Worm (Caenorhabditis elegans) whole organism, late embryonic: Measurements from ENCODE around the gene ncs-3.
A peak's percentile ranks its signal among the peaks of the same experiment; 100 is the strongest.

ENCODE experiments used
- C38D4.7 ChIP-seq: fragments of 200-800 bp; sonication (Bioruptor generic); optimal IDR thresholded peaks from 2 replicates; lab custom pipeline; 2018; ENCODE audit warnings: mild to moderate bottlenecking, missing genetic modification characterization, moderate library complexity, missing compliant biosample characterization
- F13H6.1 ChIP-seq: sonication (generic microtip); optimal IDR thresholded peaks from 2 replicates; lab custom pipeline; 2016; ENCODE audit warnings: missing genetic modification characterization, missing compliant biosample characterization
- Y22D7AL.16 ChIP-seq: sonication (generic microtip); optimal IDR thresholded peaks from 2 replicates; lab custom pipeline; 2016; ENCODE audit warnings: missing genetic modification characterization, missing compliant biosample characterization
- ahr-1 ChIP-seq: sonication (generic microtip); optimal IDR thresholded peaks from 2 replicates; lab custom pipeline; 2016; ENCODE audit warnings: missing genetic modification characterization, missing compliant biosample characterization
- ama-1 ChIP-seq: fragments of 150-350 bp; optimal IDR thresholded peaks from 2 replicates; lab custom pipeline; 2014
- ceh-14 ChIP-seq: sonication (generic microtip); optimal IDR thresholded peaks from 2 replicates; lab custom pipeline; 2016; ENCODE audit warnings: missing genotype, missing genetic modification characterization, missing compliant biosample characterization
- ceh-18 ChIP-seq: sonication (generic microtip); optimal IDR thresholded peaks from 2 replicates; lab custom pipeline; 2016; ENCODE audit warnings: missing genetic modification characterization, missing compliant biosample characterization
- ceh-19 ChIP-seq: fragments of 200-800 bp; sonication (Bioruptor generic); optimal IDR thresholded peaks from 2 replicates; lab custom pipeline; 2018; ENCODE audit warnings: mild to moderate bottlenecking, missing genetic modification characterization, missing compliant biosample characterization
- ceh-24 ChIP-seq: sonication (generic microtip); optimal IDR thresholded peaks from 2 replicates; lab custom pipeline; 2016; ENCODE audit warnings: mild to moderate bottlenecking, missing genetic modification characterization, missing compliant biosample characterization
- ceh-30 ChIP-seq: fragments of 150-350 bp; optimal IDR thresholded peaks from 2 replicates; lab custom pipeline; 2014; ENCODE audit warnings: missing biosample characterization, missing genetic modification characterization
- ceh-31 ChIP-seq: sonication (generic microtip); optimal IDR thresholded peaks from 2 replicates; lab custom pipeline; 2016; ENCODE audit warnings: missing genetic modification characterization, missing compliant biosample characterization
- ceh-34 ChIP-seq: sonication (generic microtip); optimal IDR thresholded peaks from 2 replicates; lab custom pipeline; 2016; ENCODE audit warnings: mild to moderate bottlenecking, missing genetic modification characterization, missing compliant biosample characterization
- ceh-48 ChIP-seq: sonication (generic microtip); optimal IDR thresholded peaks from 2 replicates; lab custom pipeline; 2016; ENCODE audit warnings: missing genetic modification characterization, inconsistent platforms, missing compliant biosample characterization
- ceh-6 ChIP-seq: fragments of 200-800 bp; sonication (Bioruptor generic); optimal IDR thresholded peaks from 2 replicates; lab custom pipeline; 2018; ENCODE audit warnings: mild to moderate bottlenecking, missing genetic modification characterization, missing compliant biosample characterization
- ceh-9 ChIP-seq: sonication (generic microtip); optimal IDR thresholded peaks from 2 replicates; lab custom pipeline; 2016; ENCODE audit warnings: mild to moderate bottlenecking, missing genetic modification characterization, inconsistent platforms, missing compliant biosample characterization
- dmd-4 ChIP-seq: sonication (generic microtip); optimal IDR thresholded peaks from 2 replicates; lab custom pipeline; 2016; ENCODE audit warnings: borderline replicate concordance, missing genetic modification characterization, missing compliant biosample characterization
- elt-2 ChIP-seq: sonication (generic microtip); optimal IDR thresholded peaks from 2 replicates; lab custom pipeline; 2016; ENCODE audit warnings: missing genetic modification reagents, missing genetic modification characterization, missing compliant biosample characterization
- elt-4 ChIP-seq: sonication (generic microtip); optimal IDR thresholded peaks from 2 replicates; lab custom pipeline; 2016; ENCODE audit warnings: missing genetic modification characterization, missing compliant biosample characterization
- ets-4 ChIP-seq: sonication (generic microtip); optimal IDR thresholded peaks from 2 replicates; lab custom pipeline; 2016; ENCODE audit warnings: missing genetic modification characterization, missing compliant biosample characterization
- eyg-1 ChIP-seq: sonication (generic microtip); optimal IDR thresholded peaks from 2 replicates; lab custom pipeline; 2016; ENCODE audit warnings: missing genotype, missing genetic modification characterization, missing compliant biosample characterization
- fax-1 ChIP-seq: sonication (generic microtip); optimal IDR thresholded peaks from 2 replicates; lab custom pipeline; 2016; ENCODE audit warnings: missing genotype, missing genetic modification characterization, missing compliant biosample characterization
- hlh-30 ChIP-seq: sonication (generic microtip); optimal IDR thresholded peaks from 2 replicates; lab custom pipeline; 2017; ENCODE audit warnings: antibody characterized with exemption, missing genetic modification characterization, missing compliant biosample characterization; ENCODE audit not compliant: insufficient read depth
- hlh-8 ChIP-seq: sonication (generic microtip); optimal IDR thresholded peaks from 2 replicates; lab custom pipeline; 2016; ENCODE audit warnings: missing genotype, missing genetic modification characterization, missing compliant biosample characterization
- lim-6 ChIP-seq: sonication (generic microtip); optimal IDR thresholded peaks from 2 replicates; lab custom pipeline; 2016; ENCODE audit warnings: missing genetic modification characterization, missing compliant biosample characterization
- lin-11 ChIP-seq: fragments of 200-800 bp; sonication (Bioruptor generic); optimal IDR thresholded peaks from 2 replicates; lab custom pipeline; 2018; ENCODE audit warnings: mild to moderate bottlenecking, missing genetic modification characterization, missing compliant biosample characterization
- madf-2 ChIP-seq: sonication (generic microtip); optimal IDR thresholded peaks from 2 replicates; lab custom pipeline; 2017; ENCODE audit warnings: missing genetic modification characterization, missing compliant biosample characterization
- mec-3 ChIP-seq: sonication (generic microtip); optimal IDR thresholded peaks from 2 replicates; lab custom pipeline; 2016; ENCODE audit warnings: borderline replicate concordance, missing genetic modification characterization, missing compliant biosample characterization
- nhr-11 ChIP-seq: fragments of 150-350 bp; optimal IDR thresholded peaks from 2 replicates; lab custom pipeline; 2014; ENCODE audit warnings: missing biosample characterization, missing genetic modification characterization
- npax-4 ChIP-seq: sonication (generic microtip); optimal IDR thresholded peaks from 2 replicates; lab custom pipeline; 2016; ENCODE audit warnings: missing genetic modification characterization, missing compliant biosample characterization
- odd-2 ChIP-seq: sonication (generic microtip); optimal IDR thresholded peaks from 2 replicates; lab custom pipeline; 2017; ENCODE audit warnings: antibody characterized with exemption, mild to moderate bottlenecking, missing genetic modification characterization, missing compliant biosample characterization
- pag-3 ChIP-seq: sonication (generic microtip); optimal IDR thresholded peaks from 2 replicates; lab custom pipeline; 2016; ENCODE audit warnings: missing compliant biosample characterization, missing genetic modification characterization, borderline replicate concordance
- pat-9 ChIP-seq: fragments of 200-800 bp; sonication (Bioruptor generic); optimal IDR thresholded peaks from 2 replicates; lab custom pipeline; 2018; ENCODE audit warnings: mild to moderate bottlenecking, missing genetic modification characterization, moderate library complexity, missing compliant biosample characterization
- pax-1 ChIP-seq: fragments of 150-350 bp; optimal IDR thresholded peaks from 2 replicates; lab custom pipeline; 2014; ENCODE audit warnings: missing biosample characterization, missing genetic modification characterization
- pha-2 ChIP-seq: sonication (generic microtip); optimal IDR thresholded peaks from 2 replicates; lab custom pipeline; 2017; ENCODE audit warnings: mild to moderate bottlenecking, missing genetic modification characterization, missing compliant biosample characterization
- pha-4 ChIP-seq: fragments of 150-350 bp; optimal IDR thresholded peaks from 2 replicates; lab custom pipeline; 2018; ENCODE audit warnings: missing biosample characterization, missing genetic modification reagents, missing genetic modification characterization
- pqm-1 ChIP-seq: sonication (generic microtip); optimal IDR thresholded peaks from 2 replicates; lab custom pipeline; 2016; ENCODE audit warnings: missing genetic modification characterization, missing compliant biosample characterization
- pros-1 ChIP-seq: fragments of 150-350 bp; optimal IDR thresholded peaks from 2 replicates; lab custom pipeline; 2014; ENCODE audit warnings: missing biosample characterization, missing genetic modification reagents, missing genetic modification characterization
- ref-2 ChIP-seq: sonication (generic microtip); optimal IDR thresholded peaks from 2 replicates; lab custom pipeline; 2016; ENCODE audit warnings: missing genetic modification characterization, missing compliant biosample characterization
- rnt-1 ChIP-seq: sonication (generic microtip); optimal IDR thresholded peaks from 2 replicates; lab custom pipeline; 2016; ENCODE audit warnings: missing genetic modification characterization, missing compliant biosample characterization
- sox-2 ChIP-seq: fragments of 200-800 bp; sonication (Bioruptor generic); IDR thresholded peaks from 2 replicates; pipeline ENCODE4 v1.3.6; 2022; ENCODE audit warnings: missing genetic modification reagents, missing genetic modification characterization, missing compliant biosample characterization
- sox-4 ChIP-seq: sonication (generic microtip); optimal IDR thresholded peaks from 2 replicates; lab custom pipeline; 2017; ENCODE audit warnings: mild to moderate bottlenecking, missing genetic modification characterization, inconsistent platforms, missing compliant biosample characterization
- tbx-2 ChIP-seq: sonication (generic microtip); optimal IDR thresholded peaks from 2 replicates; lab custom pipeline; 2016; ENCODE audit warnings: missing genetic modification characterization, missing compliant biosample characterization
- ttx-3 ChIP-seq: sonication (generic microtip); optimal IDR thresholded peaks from 2 replicates; lab custom pipeline; 2016; ENCODE audit warnings: missing genetic modification reagents, missing genetic modification characterization, missing compliant biosample characterization
- unc-3 ChIP-seq, 2 experiments: fragments of 200-800 bp in 1 of 2; sonication (Bioruptor generic) in 1 of 2; sonication (generic microtip) in 1 of 2; conservative IDR thresholded peaks in 1 of 2; optimal IDR thresholded peaks in 1 of 2; 2 replicates each; pipeline versions ENCODE4 v1.3.6 to Lab custom; 2016 to 2022; ENCODE audit warnings: missing compliant biosample characterization in 2 of 2, missing genetic modification characterization in 2 of 2, missing genetic modification reagents in 1 of 2
- unc-42 ChIP-seq: sonication (generic microtip); optimal IDR thresholded peaks from 2 replicates; lab custom pipeline; 2016; ENCODE audit warnings: missing genotype, missing genetic modification characterization, missing compliant biosample characterization
- unc-55 ChIP-seq: sonication (generic microtip); optimal IDR thresholded peaks from 2 replicates; lab custom pipeline; 2017; ENCODE audit warnings: missing biosample characterization, missing genetic modification reagents, missing genetic modification characterization
- zip-5 ChIP-seq: sonication (generic microtip); optimal IDR thresholded peaks from 2 replicates; lab custom pipeline; 2016; ENCODE audit warnings: missing genetic modification characterization, missing compliant biosample characterization

ncs-3 gene

ce11 chrX:1060705-1061104 is 6.8 kb downstream of the ncs-3 start:
- TF ChIP-seq ceh-24 (no peak), F13H6.1 (no peak), pag-3 (tag; lab: Kevin White, UChicago) (no peak), ceh-14 (tag; lab: Kevin White, UChicago) (peak; percentile 64), ref-2 (tag; lab: Kevin White, UChicago) (no peak), unc-42 (tag; lab: Kevin White, UChicago) (peak; percentile 55), ceh-9 (tag; lab: Kevin White, UChicago) (no peak), sox-4 (no peak), unc-3 (GFP tag; conservative IDR thresholded peaks at IDR 0.05; lab: Robert Waterston, UW) (no peak), unc-3 (tag; optimal IDR thresholded peaks at IDR 0.05; lab: Kevin White, UChicago) (no peak), unc-55 (GFP tag; lab: Kevin White, UChicago) (peak; percentile 15), ceh-48 (tag; lab: Kevin White, UChicago) (no peak), dmd-4 (tag; lab: Kevin White, UChicago) (no peak), pha-2 (tag; lab: Kevin White, UChicago) (no peak), ahr-1 (tag; lab: Kevin White, UChicago) (no peak), mec-3 (tag; lab: Kevin White, UChicago) (no peak), sox-2 (GFP tag; lab: Robert Waterston, UW) (no peak), Y22D7AL.16 (tag; lab: Kevin White, UChicago) (no peak), tbx-2 (no peak), elt-2 (tag; lab: Kevin White, UChicago) (no peak), ceh-18 (tag; lab: Kevin White, UChicago) (no peak)

ce11 chrX:1062403-1063073 is 8.7 kb downstream of the ncs-3 start, which contains the start of gene unc-1:
Gene unc-1 (minus strand): TSS chrX:1062453.
- TF ChIP-seq hlh-30 (no peak), ceh-6 (GFP tag; lab: Kevin White, UChicago) (no peak), ref-2 (tag; lab: Kevin White, UChicago) (peak; percentile 14), C38D4.7 (GFP tag; lab: Kevin White, UChicago) (no peak), ceh-31 (tag; lab: Kevin White, UChicago) (peak; percentile 43), lim-6 (tag; lab: Kevin White, UChicago) (no peak), pqm-1 (no peak), unc-42 (tag; lab: Kevin White, UChicago) (peak; percentile 94), ceh-34 (tag; lab: Kevin White, UChicago) (no peak), Y22D7AL.16 (tag; lab: Kevin White, UChicago) (no peak), hlh-8 (tag; lab: Kevin White, UChicago) (no peak), rnt-1 (tag; lab: Kevin White, UChicago) (no peak), ceh-14 (tag; lab: Kevin White, UChicago) (peak; percentile 20)

ce11 chrX:1064064-1064463 is 10.2 kb downstream of the ncs-3 start:
- TF ChIP-seq zip-5 (no peak), ceh-6 (GFP tag; lab: Kevin White, UChicago) (no peak), ets-4 (tag; lab: Kevin White, UChicago) (no peak), pha-4 (tag; lab: Kevin White, UChicago) (no peak), ceh-19 (GFP tag; lab: Kevin White, UChicago) (peak; percentile 6), unc-42 (tag; lab: Kevin White, UChicago) (peak; percentile 84), ttx-3 (no peak), ceh-30 (no peak), odd-2 (no peak), pax-1 (no peak), npax-4 (tag; lab: Kevin White, UChicago) (no peak), pros-1 (peak; percentile 61), eyg-1 (no peak), pag-3 (tag; lab: Kevin White, UChicago) (no peak), mec-3 (tag; lab: Kevin White, UChicago) (no peak), elt-4 (tag; lab: Kevin White, UChicago) (no peak), ceh-9 (tag; lab: Kevin White, UChicago) (no peak), nhr-11 (no peak), madf-2 (tag; lab: Kevin White, UChicago) (no peak), C38D4.7 (GFP tag; lab: Kevin White, UChicago) (no peak), pat-9 (tag; lab: Kevin White, UChicago) (no peak), ama-1 (lab: Kevin White, UChicago) (no peak), hlh-30 (no peak), fax-1 (tag; lab: Kevin White, UChicago) (no peak), lin-11 (no peak), ceh-18 (tag; lab: Kevin White, UChicago) (peak; percentile 80)
